Fruit fly (Drosophila melanogaster) whole organism, embryonic: Measurements from ENCODE around the gene egh.

Experiments used
- CG10565 ChIP-seq: fragments of 200-800 bp; sonication (Bioruptor generic); optimal IDR thresholded peaks from 3 replicates; lab custom pipeline; 2016; ENCODE audit warnings: missing biosample characterization, mild to moderate bottlenecking, missing genetic modification characterization
- CG11085 ChIP-seq: fragments of 200-800 bp; sonication (Bioruptor generic); IDR thresholded peaks from 2 replicates; pipeline ENCODE4 v1.3.6; 2022; ENCODE audit warnings: missing biosample characterization, missing genetic modification characterization
- CG12104 ChIP-seq: fragments of 200-800 bp; sonication (Bioruptor generic); optimal IDR thresholded peaks from 3 replicates; lab custom pipeline; 2016; ENCODE audit warnings: missing biosample characterization, missing genetic modification characterization
- CG1233 ChIP-seq: fragments of 200-800 bp; sonication (Bioruptor generic); optimal IDR thresholded peaks from 4 replicates; lab custom pipeline; 2018; ENCODE audit warnings: missing biosample characterization, mild to moderate bottlenecking, missing genetic modification characterization
- CG12942 ChIP-seq: fragments of 200-800 bp; sonication (Bioruptor generic); optimal IDR thresholded peaks from 3 replicates; lab custom pipeline; 2016; ENCODE audit warnings: missing biosample characterization, missing genetic modification characterization
- CG13424 ChIP-seq: fragments of 200-800 bp; sonication (Bioruptor generic); optimal IDR thresholded peaks from 2 replicates; lab custom pipeline; 2019; ENCODE audit warnings: missing biosample characterization, mild to moderate bottlenecking, missing genetic modification characterization, moderate library complexity
- CG14014 ChIP-seq: fragments of 200-800 bp; sonication (Bioruptor generic); IDR thresholded peaks from 2 replicates; pipeline ENCODE4 v1.3.6; 2022; ENCODE audit warnings: missing biosample characterization, missing genetic modification characterization
- CG14965 ChIP-seq: fragments of 200-800 bp; sonication (Bioruptor generic); optimal IDR thresholded peaks from 2 replicates; lab custom pipeline; 2016; ENCODE audit warnings: missing biosample characterization, missing genetic modification characterization, borderline replicate concordance
- CG15073 ChIP-seq: fragments of 200-800 bp; sonication (Bioruptor generic); optimal IDR thresholded peaks from 2 replicates; lab custom pipeline; 2016; ENCODE audit warnings: missing biosample characterization, missing genetic modification characterization
- CG15269 ChIP-seq: fragments of 200-800 bp; sonication (Bioruptor generic); optimal IDR thresholded peaks from 2 replicates; lab custom pipeline; 2018; ENCODE audit warnings: missing biosample characterization, mild to moderate bottlenecking, missing genetic modification characterization, moderate library complexity
- CG15479 ChIP-seq: fragments of 200-800 bp; sonication (Bioruptor generic); optimal IDR thresholded peaks from 3 replicates; lab custom pipeline; 2019; ENCODE audit warnings: missing biosample characterization, mild to moderate bottlenecking, missing genetic modification characterization, moderate library complexity
- CG17385 ChIP-seq: fragments of 200-800 bp; sonication (Bioruptor generic); optimal IDR thresholded peaks from 3 replicates; lab custom pipeline; 2018; ENCODE audit warnings: missing biosample characterization, mild to moderate bottlenecking, missing genetic modification characterization
- CG18599 ChIP-seq: fragments of 200-800 bp; sonication (Bioruptor generic); optimal IDR thresholded peaks from 3 replicates; lab custom pipeline; 2017; ENCODE audit warnings: missing biosample characterization, missing genetic modification characterization, mild to moderate bottlenecking, moderate library complexity, missing genetic modification reagents
- CG2678 ChIP-seq: fragments of 200-800 bp; sonication (Bioruptor generic); optimal IDR thresholded peaks from 3 replicates; lab custom pipeline; 2019; ENCODE audit warnings: missing biosample characterization, mild to moderate bottlenecking, missing genetic modification characterization, moderate library complexity
- CG2875 ChIP-seq: fragments of 200-800 bp; sonication (Bioruptor generic); optimal IDR thresholded peaks from 2 replicates; lab custom pipeline; 2017; ENCODE audit warnings: missing biosample characterization, mild to moderate bottlenecking, missing genetic modification characterization, missing genetic modification reagents
- CG31365 ChIP-seq: fragments of 200-800 bp; sonication (Bioruptor generic); optimal IDR thresholded peaks from 2 replicates; lab custom pipeline; 2018; ENCODE audit warnings: missing biosample characterization, mild to moderate bottlenecking, missing genetic modification characterization
- CG31441 ChIP-seq: fragments of 200-800 bp; sonication (Bioruptor generic); IDR thresholded peaks from 2 replicates; pipeline ENCODE4 v1.3.6; 2022; ENCODE audit warnings: missing biosample characterization, missing genetic modification characterization
- CG3838 ChIP-seq: fragments of 200-800 bp; sonication (Bioruptor generic); optimal IDR thresholded peaks from 3 replicates; lab custom pipeline; 2016; ENCODE audit warnings: missing biosample characterization, missing genetic modification characterization
- CG4820 ChIP-seq: fragments of 200-800 bp; sonication (Bioruptor generic); optimal IDR thresholded peaks from 3 replicates; lab custom pipeline; 2016; ENCODE audit warnings: missing biosample characterization, missing genetic modification characterization
- CG6765 ChIP-seq: fragments of 200-800 bp; sonication (Bioruptor generic); optimal IDR thresholded peaks from 3 replicates; lab custom pipeline; 2017; ENCODE audit warnings: missing biosample characterization, mild to moderate bottlenecking, missing genetic modification characterization
- CG6813 ChIP-seq: fragments of 200-800 bp; sonication (Bioruptor generic); optimal IDR thresholded peaks from 2 replicates; lab custom pipeline; 2017; ENCODE audit warnings: missing biosample characterization, missing genetic modification characterization, mild to moderate bottlenecking, moderate library complexity, missing genetic modification reagents
- CG7556 ChIP-seq: fragments of 200-800 bp; sonication (Bioruptor generic); optimal IDR thresholded peaks from 2 replicates; lab custom pipeline; 2017; ENCODE audit warnings: missing biosample characterization, mild to moderate bottlenecking, missing genetic modification characterization
- CG7928 ChIP-seq: fragments of 200-800 bp; sonication (Bioruptor generic); optimal IDR thresholded peaks from 2 replicates; lab custom pipeline; 2017; ENCODE audit warnings: missing biosample characterization, mild to moderate bottlenecking, missing genetic modification characterization
- E2f1 ChIP-seq: fragments of 200-800 bp; sonication (Bioruptor generic); IDR thresholded peaks from 2 replicates; pipeline ENCODE4 v1.3.6; 2022; ENCODE audit warnings: missing biosample characterization, missing genetic modification characterization
- Gsc ChIP-seq: fragments of 200-800 bp; sonication (Bioruptor generic); IDR thresholded peaks from 2 replicates; pipeline ENCODE4 v1.3.6; 2022; ENCODE audit warnings: missing biosample characterization, missing genetic modification characterization
- Hmr ChIP-seq: fragments of 200-800 bp; sonication (Bioruptor generic); optimal IDR thresholded peaks from 3 replicates; lab custom pipeline; 2017; ENCODE audit warnings: mild to moderate bottlenecking, missing biosample characterization, missing genetic modification reagents, missing genetic modification characterization
- Hr39 ChIP-seq: fragments of >200 bp; optimal IDR thresholded peaks from 2 replicates; lab custom pipeline; 2017
- Hsf ChIP-seq: fragments of 200-800 bp; sonication (Bioruptor generic); optimal IDR thresholded peaks from 3 replicates; lab custom pipeline; 2016; ENCODE audit warnings: missing biosample characterization, missing genetic modification characterization
- NFAT ChIP-seq: fragments of 200-800 bp; sonication (Bioruptor generic); IDR thresholded peaks from 2 replicates; pipeline ENCODE4 v1.3.6; 2022; ENCODE audit warnings: missing biosample characterization, missing genetic modification characterization
- Nf-YA ChIP-seq: fragments of 200-800 bp; sonication (Bioruptor generic); IDR thresholded peaks from 2 replicates; pipeline ENCODE4 v1.3.6; 2022; ENCODE audit warnings: missing biosample characterization, missing genetic modification characterization
- Nf-YC ChIP-seq: fragments of 200-800 bp; optimal IDR thresholded peaks from 3 replicates; lab custom pipeline; 2019; ENCODE audit warnings: missing biosample characterization, mild to moderate bottlenecking, missing genetic modification characterization, moderate library complexity
- PHDP ChIP-seq: fragments of 200-800 bp; sonication (Bioruptor generic); optimal IDR thresholded peaks from 3 replicates; lab custom pipeline; 2018; ENCODE audit warnings: missing biosample characterization, mild to moderate bottlenecking, missing genetic modification characterization, moderate library complexity
- Rx ChIP-seq: fragments of 200-800 bp; sonication (Bioruptor generic); IDR thresholded peaks from 2 replicates; pipeline ENCODE4 v1.3.6; 2022; ENCODE audit warnings: missing biosample characterization, missing genetic modification characterization
- TFAM ChIP-seq: fragments of 200-800 bp; sonication (Bioruptor generic); optimal IDR thresholded peaks from 2 replicates; lab custom pipeline; 2017; ENCODE audit warnings: missing biosample characterization, missing genetic modification characterization, inconsistent platforms
- ab ChIP-seq: fragments of 200-800 bp; sonication (Bioruptor generic); optimal IDR thresholded peaks from 2 replicates; lab custom pipeline; 2016; ENCODE audit warnings: missing biosample characterization, missing genetic modification characterization
- ac ChIP-seq: fragments of 200-800 bp; sonication (Bioruptor generic); optimal IDR thresholded peaks from 3 replicates; lab custom pipeline; 2017; ENCODE audit warnings: missing biosample characterization, mild to moderate bottlenecking, missing genetic modification characterization
- ara ChIP-seq: fragments of 200-800 bp; sonication (Bioruptor generic); IDR thresholded peaks from 2 replicates; pipeline ENCODE4 v1.3.6; 2022; ENCODE audit warnings: missing biosample characterization, missing genetic modification characterization
- dati ChIP-seq: fragments of 200-800 bp; sonication (Bioruptor generic); IDR thresholded peaks from 2 replicates; pipeline ENCODE4 v1.3.6; 2022; ENCODE audit warnings: missing biosample characterization, missing genetic modification characterization
- exex ChIP-seq: fragments of 200-800 bp; sonication (Bioruptor generic); optimal IDR thresholded peaks from 4 replicates; lab custom pipeline; 2018; ENCODE audit warnings: missing biosample characterization, mild to moderate bottlenecking, missing genetic modification characterization, moderate library complexity
- fd102C ChIP-seq: fragments of 200-800 bp; sonication (Bioruptor generic); optimal IDR thresholded peaks from 2 replicates; lab custom pipeline; 2018; ENCODE audit warnings: missing biosample characterization, mild to moderate bottlenecking, missing genetic modification characterization, moderate library complexity
- gem ChIP-seq: fragments of 200-800 bp; sonication (Bioruptor generic); optimal IDR thresholded peaks from 2 replicates; lab custom pipeline; 2019; ENCODE audit warnings: missing biosample characterization, mild to moderate bottlenecking, missing genetic modification characterization, moderate library complexity
- h ChIP-seq: fragments of >200 bp; optimal IDR thresholded peaks from 2 replicates; lab custom pipeline; 2017
- ham ChIP-seq: fragments of 200-800 bp; sonication (Bioruptor generic); IDR thresholded peaks from 2 replicates; pipeline ENCODE4 v1.3.6; 2022; ENCODE audit warnings: missing biosample characterization, missing genetic modification characterization
- hkb ChIP-seq, 2 experiments: fragments of 200-800 bp in 1 of 2; fragments of >200 bp in 1 of 2; sonication (Bioruptor generic) in 1 of 2; IDR thresholded peaks in 1 of 2; optimal IDR thresholded peaks in 1 of 2; 2 replicates each; pipeline versions ENCODE4 v1.3.6 to Lab custom; 2017 to 2022; ENCODE audit warnings: missing biosample characterization in 1 of 2, missing genetic modification characterization in 1 of 2
- otp ChIP-seq: fragments of 200-800 bp; sonication (Bioruptor generic); IDR thresholded peaks from 3 replicates; pipeline ENCODE4, ENCODE4 v1.3.6; 2022; ENCODE audit warnings: missing biosample characterization, missing genetic modification characterization
- pnt ChIP-seq: fragments of 200-800 bp; sonication (Bioruptor generic); optimal IDR thresholded peaks from 3 replicates; lab custom pipeline; 2016; ENCODE audit warnings: missing biosample characterization, missing genetic modification characterization
- pum ChIP-seq: fragments of 200-800 bp; sonication (Bioruptor generic); optimal IDR thresholded peaks from 2 replicates; lab custom pipeline; 2016; ENCODE audit warnings: missing biosample characterization, missing genetic modification characterization
- sens-2 ChIP-seq: fragments of 200-800 bp; sonication (Bioruptor generic); IDR thresholded peaks from 2 replicates; pipeline ENCODE4 v1.3.6; 2022; ENCODE audit warnings: missing biosample characterization, missing genetic modification characterization
- stc ChIP-seq: fragments of 200-800 bp; sonication (Bioruptor generic); IDR thresholded peaks from 2 replicates; pipeline ENCODE4 v1.3.6; 2022; ENCODE audit warnings: missing biosample characterization, missing genetic modification characterization
- toy ChIP-seq: fragments of 200-800 bp; sonication (Bioruptor generic); IDR thresholded peaks from 2 replicates; pipeline ENCODE4 v1.3.6; 2022; ENCODE audit warnings: missing biosample characterization, missing genetic modification characterization
- trh ChIP-seq: fragments of 200-800 bp; sonication (Bioruptor generic); optimal IDR thresholded peaks from 2 replicates; lab custom pipeline; 2016; ENCODE audit warnings: missing biosample characterization, missing genetic modification characterization
- zen ChIP-seq: fragments of 200-800 bp; sonication (Bioruptor generic); optimal IDR thresholded peaks from 3 replicates; lab custom pipeline; 2018; ENCODE audit warnings: missing biosample characterization, mild to moderate bottlenecking, missing genetic modification characterization, moderate library complexity

Gene egh

dm6 chrX:2593753-2594096, 5.4 kb downstream of the egh start (continued):
- TF ChIP-seq CG3838 (peak; percentile 59), TFAM (no peak), ac (peak; percentile 36), otp (GFP tag; lab: Robert Waterston, UW) (peak; percentile 94), CG12104 (peak; percentile 75), trh (GFP tag; lab: Kevin White, UChicago) (peak; percentile 63), CG18599 (peak; percentile 97), CG15479 (GFP tag; lab: Kevin White, UChicago) (peak; percentile 42), Gsc (GFP tag; lab: Robert Waterston, UW) (peak; percentile 85), pum (peak; percentile 90), CG12942 (GFP tag; lab: Kevin White, UChicago) (peak; percentile 88), h (lab: Kevin White, UChicago) (no peak), CG13424 (tag; lab: Kevin White, UChicago) (peak; percentile 86), Nf-YA (peak; percentile 87), Hr39 (lab: Kevin White, UChicago) (no peak), dati (peak; percentile 78), CG7556 (GFP tag; lab: Kevin White, UChicago) (peak; percentile 83), CG31441 (GFP tag; lab: Robert Waterston, UW) (peak; percentile 84; the same call in 1 of the 2 replicates), stc (GFP tag; lab: Robert Waterston, UW) (peak; percentile 92), exex (peak; percentile 83), Rx (peak; percentile 93), toy (GFP tag; lab: Robert Waterston, UW) (peak; percentile 88), PHDP (peak; percentile 88), CG14014 (GFP tag; lab: Robert Waterston, UW) (peak; percentile 95), sens-2 (peak; percentile 87), CG15073 (peak; percentile 60), fd102C (GFP tag; lab: Kevin White, UChicago) (no peak), CG15269 (tag; lab: Kevin White, UChicago) (peak; percentile 93), ab (GFP tag; lab: Kevin White, UChicago) (peak; percentile 84), CG14965 (peak; percentile 63), Hsf (GFP tag; lab: Kevin White, UChicago) (peak; percentile 88), hkb (optimal IDR thresholded peaks at IDR 0.05; lab: Kevin White, UChicago) (no peak), hkb (GFP tag; IDR thresholded peaks at IDR 0.05; lab: Robert Waterston, UW) (peak; percentile 93), Hmr (GFP tag; lab: Kevin White, UChicago) (peak; percentile 95), CG31365 (tag; lab: Kevin White, UChicago) (peak; percentile 78), CG11085 (GFP tag; lab: Robert Waterston, UW) (peak; percentile 93), CG10565 (GFP tag; lab: Kevin White, UChicago) (peak; percentile 47), CG6813 (GFP tag; lab: Kevin White, UChicago) (peak; percentile 91), NFAT (GFP tag; lab: Robert Waterston, UW) (peak; percentile 96), gem (tag; lab: Kevin White, UChicago) (peak; percentile 87), E2f1 (GFP tag; lab: Robert Waterston, UW) (peak; percentile 94), pnt (peak; percentile 86), ham (GFP tag; lab: Robert Waterston, UW) (peak; percentile 64; the same call in 1 of the 2 replicates), CG17385 (GFP tag; lab: Kevin White, UChicago) (peak; percentile 85), CG7928 (GFP tag; lab: Kevin White, UChicago) (peak; percentile 66), ara (GFP tag; lab: Robert Waterston, UW) (peak; percentile 92), zen (peak; percentile 56), CG2875 (GFP tag; lab: Kevin White, UChicago) (peak; percentile 62), CG6765 (GFP tag; lab: Kevin White, UChicago) (peak; percentile 85), CG2678 (tag; lab: Kevin White, UChicago) (peak; percentile 94), CG4820 (peak; percentile 88), CG1233 (GFP tag; lab: Kevin White, UChicago) (peak; percentile 83), Nf-YC (tag; lab: Kevin White, UChicago) (peak; percentile 61)
